Fruit fly (Drosophila melanogaster) whole organism, prepupa: ENCODE results near the gene phu.

ENCODE experiments used
- CG10669 ChIP-seq: fragments of 200-800 bp; sonication (Bioruptor generic); optimal IDR thresholded peaks from 3 replicates; lab custom pipeline; 2018; ENCODE audit warnings: missing biosample characterization, mild to moderate bottlenecking, missing genetic modification characterization, moderate library complexity
- CG11294 ChIP-seq: fragments of 200-800 bp; sonication (Bioruptor generic); IDR thresholded peaks from 2 replicates; pipeline ENCODE4 v1.3.6; 2022; ENCODE audit warnings: missing biosample characterization, missing genetic modification characterization
- CG11762 ChIP-seq: fragments of 200-800 bp; sonication (Bioruptor generic); optimal IDR thresholded peaks from 3 replicates; lab custom pipeline; 2016; ENCODE audit warnings: missing biosample characterization, missing genetic modification characterization; ENCODE audit not compliant: insufficient read depth
- CG11902 ChIP-seq: fragments of 200-800 bp; sonication (Bioruptor generic); optimal IDR thresholded peaks from 3 replicates; lab custom pipeline; 2016; ENCODE audit warnings: missing biosample characterization, missing genetic modification characterization
- CG15336 ChIP-seq: fragments of 200-800 bp; sonication (Bioruptor generic); IDR thresholded peaks from 2 replicates; pipeline ENCODE4 v1.3.6; 2022; ENCODE audit warnings: missing biosample characterization, missing genetic modification characterization
- CG1621 ChIP-seq: fragments of 200-800 bp; sonication (Bioruptor generic); optimal IDR thresholded peaks from 3 replicates; lab custom pipeline; 2018; ENCODE audit warnings: missing biosample characterization, mild to moderate bottlenecking, missing genetic modification characterization
- CG16779 ChIP-seq: fragments of 200-800 bp; sonication (Bioruptor generic); optimal IDR thresholded peaks from 3 replicates; lab custom pipeline; 2017; ENCODE audit warnings: missing biosample characterization, mild to moderate bottlenecking, missing genetic modification characterization
- CG3032 ChIP-seq: fragments of 200-800 bp; optimal IDR thresholded peaks from 2 replicates; lab custom pipeline; 2019; ENCODE audit warnings: missing biosample characterization, mild to moderate bottlenecking, missing genetic modification characterization, moderate library complexity
- CG31627 ChIP-seq: fragments of 200-800 bp; sonication (Bioruptor generic); optimal IDR thresholded peaks from 3 replicates; lab custom pipeline; 2016; ENCODE audit warnings: missing biosample characterization, missing genetic modification characterization
- CG32006 ChIP-seq: fragments of 200-800 bp; sonication (Bioruptor generic); optimal IDR thresholded peaks from 3 replicates; lab custom pipeline; 2017; ENCODE audit warnings: missing biosample characterization, mild to moderate bottlenecking, missing genetic modification characterization
- CG34406 ChIP-seq: fragments of 200-800 bp; sonication (Bioruptor generic); optimal IDR thresholded peaks from 3 replicates; lab custom pipeline; 2016; ENCODE audit warnings: missing biosample characterization, missing genetic modification characterization
- CG3919 ChIP-seq: fragments of 200-800 bp; sonication (Bioruptor generic); optimal IDR thresholded peaks from 3 replicates; lab custom pipeline; 2016; ENCODE audit warnings: missing biosample characterization, missing genetic modification characterization
- CG4318 ChIP-seq: fragments of 200-800 bp; sonication (Bioruptor generic); optimal IDR thresholded peaks from 3 replicates; lab custom pipeline; 2017; ENCODE audit warnings: missing biosample characterization, mild to moderate bottlenecking, missing genetic modification characterization
- CG6163 ChIP-seq: fragments of 200-800 bp; sonication (Bioruptor generic); IDR thresholded peaks from 3 replicates; pipeline ENCODE4 v1.3.6; 2022; ENCODE audit warnings: missing biosample characterization, missing genetic modification characterization
- CG6276 ChIP-seq: fragments of 200-800 bp; sonication (Bioruptor generic); optimal IDR thresholded peaks from 2 replicates; lab custom pipeline; 2017; ENCODE audit warnings: missing biosample characterization, mild to moderate bottlenecking, missing genetic modification characterization
- CG6792 ChIP-seq: fragments of 200-800 bp; sonication (Bioruptor generic); optimal IDR thresholded peaks from 3 replicates; lab custom pipeline; 2016; ENCODE audit warnings: missing biosample characterization, missing genetic modification characterization
- CG6808 ChIP-seq: fragments of 200-800 bp; sonication (Bioruptor generic); optimal IDR thresholded peaks from 3 replicates; lab custom pipeline; 2017; ENCODE audit warnings: missing biosample characterization, missing genetic modification characterization, mild to moderate bottlenecking, moderate library complexity, missing genetic modification reagents
- CG7368 ChIP-seq: fragments of 200-800 bp; sonication (Bioruptor generic); optimal IDR thresholded peaks from 3 replicates; lab custom pipeline; 2016; ENCODE audit warnings: missing biosample characterization, missing genetic modification characterization
- CG8119 ChIP-seq: fragments of 200-800 bp; sonication (Bioruptor generic); IDR thresholded peaks from 3 replicates; pipeline ENCODE4 v1.3.6; 2022; ENCODE audit warnings: missing biosample characterization, missing genetic modification characterization
- CG8632 ChIP-seq: fragments of 200-800 bp; sonication (Bioruptor generic); optimal IDR thresholded peaks from 3 replicates; lab custom pipeline; 2016; ENCODE audit warnings: missing biosample characterization, missing genetic modification characterization
- Eip75B ChIP-seq: fragments of 200-800 bp; sonication (Bioruptor generic); optimal IDR thresholded peaks from 3 replicates; lab custom pipeline; 2016; ENCODE audit warnings: missing biosample characterization, missing genetic modification characterization
- Eip93F ChIP-seq: fragments of 200-800 bp; sonication (Bioruptor generic); optimal IDR thresholded peaks from 2 replicates; lab custom pipeline; 2016; ENCODE audit warnings: missing biosample characterization, mild to moderate bottlenecking, missing genetic modification characterization
- Ets96B ChIP-seq: fragments of 200-800 bp; optimal IDR thresholded peaks from 2 replicates; lab custom pipeline; 2019; ENCODE audit warnings: missing biosample characterization, mild to moderate bottlenecking, missing genetic modification characterization, moderate library complexity
- Gug ChIP-seq: fragments of 200-800 bp; sonication (Bioruptor generic); IDR thresholded peaks from 2 replicates; pipeline ENCODE4 v1.3.6; 2022; ENCODE audit warnings: missing biosample characterization, missing genetic modification characterization
- Hr39 ChIP-seq: fragments of 200-800 bp; sonication (Bioruptor generic); optimal IDR thresholded peaks from 2 replicates; lab custom pipeline; 2016; ENCODE audit warnings: missing biosample characterization, missing genetic modification characterization
- Hr4 ChIP-seq: fragments of 200-800 bp; sonication (Bioruptor generic); optimal IDR thresholded peaks from 3 replicates; lab custom pipeline; 2016; ENCODE audit warnings: missing biosample characterization, missing genetic modification characterization
- Lpt ChIP-seq: fragments of 200-800 bp; sonication (Bioruptor generic); optimal IDR thresholded peaks from 3 replicates; lab custom pipeline; 2016; ENCODE audit warnings: missing biosample characterization, missing genetic modification characterization
- Met ChIP-seq: fragments of 200-800 bp; sonication (Bioruptor generic); optimal IDR thresholded peaks from 3 replicates; lab custom pipeline; 2016; ENCODE audit warnings: missing biosample characterization, missing genetic modification characterization
- Smox ChIP-seq: fragments of 200-800 bp; sonication (Bioruptor generic); optimal IDR thresholded peaks from 3 replicates; lab custom pipeline; 2016; ENCODE audit warnings: missing biosample characterization, missing genetic modification characterization
- Sox102F ChIP-seq: fragments of 200-800 bp; sonication (Bioruptor generic); optimal IDR thresholded peaks from 2 replicates; lab custom pipeline; 2016; ENCODE audit warnings: missing biosample characterization, mild to moderate bottlenecking, missing genetic modification characterization
- Sox14 ChIP-seq: fragments of 200-800 bp; sonication (Bioruptor generic); optimal IDR thresholded peaks from 3 replicates; lab custom pipeline; 2016; ENCODE audit warnings: missing biosample characterization, missing genetic modification characterization
- acj6 ChIP-seq: fragments of 200-800 bp; sonication (Bioruptor generic); optimal IDR thresholded peaks from 3 replicates; lab custom pipeline; 2016; ENCODE audit warnings: missing biosample characterization, missing genetic modification characterization
- cyc ChIP-seq: fragments of 200-800 bp; sonication (Bioruptor generic); optimal IDR thresholded peaks from 3 replicates; lab custom pipeline; 2016; ENCODE audit warnings: missing biosample characterization, missing genetic modification characterization
- dac ChIP-seq: fragments of 200-800 bp; sonication (Bioruptor generic); optimal IDR thresholded peaks from 2 replicates; lab custom pipeline; 2017; ENCODE audit warnings: missing biosample characterization, mild to moderate bottlenecking, missing genetic modification characterization
- esn ChIP-seq: fragments of 200-800 bp; sonication (Bioruptor generic); optimal IDR thresholded peaks from 2 replicates; lab custom pipeline; 2016; ENCODE audit warnings: missing biosample characterization, mild to moderate bottlenecking, missing genetic modification characterization, moderate library complexity
- net ChIP-seq: fragments of 200-800 bp; sonication (Bioruptor generic); optimal IDR thresholded peaks from 3 replicates; lab custom pipeline; 2016; ENCODE audit warnings: missing biosample characterization, missing genetic modification characterization
- pdm3 ChIP-seq: fragments of 200-800 bp; sonication (Bioruptor generic); optimal IDR thresholded peaks from 3 replicates; lab custom pipeline; 2016; ENCODE audit warnings: missing biosample characterization, missing genetic modification characterization
- salr ChIP-seq, 2 experiments: fragments of 200-800 bp; sonication (Bioruptor generic); optimal IDR thresholded peaks; 3 replicates each; lab custom pipeline; 2016 to 2018; ENCODE audit warnings: missing biosample characterization in 2 of 2, missing genetic modification characterization in 2 of 2, mild to moderate bottlenecking in 1 of 2
- spab ChIP-seq: fragments of 200-800 bp; sonication (Bioruptor generic); optimal IDR thresholded peaks from 2 replicates; lab custom pipeline; 2017; ENCODE audit warnings: missing biosample characterization, mild to moderate bottlenecking, missing genetic modification characterization, missing genetic modification reagents
- ss ChIP-seq, 2 experiments: fragments of 200-800 bp; sonication (Bioruptor generic); optimal IDR thresholded peaks; 2 replicates in 1 of 2; 3 replicates in 1 of 2; lab custom pipeline; 2017 to 2018; ENCODE audit warnings: mild to moderate bottlenecking in 2 of 2, missing biosample characterization in 2 of 2, missing genetic modification characterization in 2 of 2, moderate library complexity in 1 of 2
- topi ChIP-seq: fragments of 200-800 bp; sonication (Bioruptor generic); optimal IDR thresholded peaks from 3 replicates; lab custom pipeline; 2016; ENCODE audit warnings: missing biosample characterization, missing genetic modification characterization
- vri ChIP-seq: fragments of 200-800 bp; sonication (Bioruptor generic); optimal IDR thresholded peaks from 3 replicates; lab custom pipeline; 2016; ENCODE audit warnings: missing biosample characterization, mild to moderate bottlenecking, missing genetic modification characterization

phu gene

dm6 chr3R:9491065-9491567 lies 3.5 kb upstream of the phu start (continued):
- TF ChIP-seq Ets96B (no peak), Hr4 (no peak), Hr39 (GFP tag; lab: Kevin White, UChicago) (no peak), Sox102F (GFP tag; lab: Kevin White, UChicago) (no peak), CG11902 (GFP tag; lab: Kevin White, UChicago) (no peak), CG11294 (GFP tag; lab: Robert Waterston, UW) (no peak), CG6808 (GFP tag; lab: Kevin White, UChicago) (no peak), dac (GFP tag; lab: Kevin White, UChicago) (no peak), salr (GFP tag; optimal IDR thresholded peaks at IDR 0.05; lab: Kevin White, UChicago) (no peak), Eip75B (GFP tag; lab: Kevin White, UChicago) (no peak)

dm6 chr3R:9492100-9492499 lies 2.5 kb upstream of the phu start:
- TF ChIP-seq CG6276 (GFP tag; lab: Kevin White, UChicago) = no peak
- TF ChIP-seq Sox102F (GFP tag; lab: Kevin White, UChicago) = no peak
- no peak for TF ChIP-seq Met
- TF ChIP-seq CG31627 (GFP tag; lab: Kevin White, UChicago) = no peak
- no peak for TF ChIP-seq CG3919 (GFP tag; lab: Kevin White, UChicago)
- no peak for TF ChIP-seq esn
- no peak for TF ChIP-seq CG7368 (GFP tag; lab: Kevin White, UChicago)
- TF ChIP-seq CG11902 (GFP tag; lab: Kevin White, UChicago) = no peak
- TF ChIP-seq spab (GFP tag; lab: Kevin White, UChicago) = no peak
- TF ChIP-seq Hr4 = no peak
- no peak for TF ChIP-seq acj6 (GFP tag; lab: Kevin White, UChicago)
- no peak for TF ChIP-seq pdm3 (GFP tag; lab: Kevin White, UChicago)

DNA sequence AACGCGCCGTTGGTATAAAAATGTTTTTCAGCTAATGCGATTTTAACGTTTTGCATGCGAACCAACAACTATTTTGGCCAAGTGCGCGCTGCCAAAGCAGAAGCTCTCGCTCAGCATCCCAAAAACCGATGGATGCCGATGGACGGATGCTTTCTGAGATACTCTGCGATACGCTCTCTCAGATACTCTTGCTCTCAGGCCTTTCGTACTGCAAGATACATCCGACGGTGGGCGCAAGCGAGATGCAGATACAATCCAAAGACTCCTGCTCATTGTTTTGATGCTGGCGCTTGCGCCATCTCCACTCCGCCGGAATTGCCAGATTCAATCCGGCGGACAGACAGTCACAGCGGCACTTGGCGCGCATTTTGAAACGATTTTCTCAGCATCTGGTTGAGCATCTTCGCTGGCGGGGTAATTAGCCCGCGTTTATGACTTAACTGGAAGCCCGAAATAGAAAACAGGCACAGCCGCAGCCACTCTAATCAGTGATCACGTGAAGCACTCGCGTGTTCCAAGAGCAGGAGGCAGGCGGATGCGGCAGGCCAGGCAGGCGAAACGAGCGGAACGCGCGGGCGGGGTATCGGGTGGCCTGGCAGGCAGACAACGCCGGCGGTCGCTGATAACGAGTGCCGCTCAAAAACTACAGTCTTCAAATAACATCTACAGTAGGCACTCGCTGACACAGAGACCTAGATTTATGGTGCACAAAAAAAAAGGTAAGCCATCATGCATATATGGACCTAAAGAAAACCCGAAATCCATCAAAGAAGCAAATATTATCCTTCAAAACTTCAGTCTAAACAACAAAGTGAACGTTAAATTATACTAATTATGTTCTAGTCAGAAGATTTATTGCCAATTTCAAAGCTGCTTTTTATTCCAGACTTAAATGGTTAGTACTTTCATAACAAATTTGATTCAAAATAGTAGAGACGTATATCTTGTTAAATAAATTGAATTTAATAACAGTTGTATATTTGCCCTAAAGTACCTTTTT lies 674 bp upstream of the phu start, which contains the start of gene CG16779:
CG16779 (minus strand) TSS at position 51 of the 1,000 bp plus-strand sequence.
- TF ChIP-seq CG8632 (GFP tag; lab: Kevin White, UChicago) (no peak), Lpt (GFP tag; lab: Kevin White, UChicago) (no peak), CG15336 (no peak), CG6808 (GFP tag; lab: Kevin White, UChicago) (no peak), CG10669 (peak; percentile 39), salr (GFP tag; optimal IDR thresholded peaks at IDR 0.05; lab: Kevin White, UChicago) (no peak), CG34406 (GFP tag; lab: Kevin White, UChicago) (no peak), Ets96B (peak; percentile 28), Sox102F (GFP tag; lab: Kevin White, UChicago) (peak; percentile 46), CG4318 (GFP tag; lab: Kevin White, UChicago) (peak; percentile 2), esn (peak; percentile 53), CG6792 (GFP tag; lab: Kevin White, UChicago) (peak; percentile 29), net (GFP tag; lab: Kevin White, UChicago) (peak; percentile 2), CG11902 (GFP tag; lab: Kevin White, UChicago) (no peak), CG16779 (tag; lab: Kevin White, UChicago) (no peak), Hr4 (peak; percentile 27), Smox (GFP tag; lab: Kevin White, UChicago) (peak; percentile 48), CG1621 (tag; lab: Kevin White, UChicago) (peak; percentile 52), CG32006 (GFP tag; lab: Kevin White, UChicago) (peak; percentile 67), CG3032 (tag; lab: Kevin White, UChicago) (peak; percentile 15), CG3919 (GFP tag; lab: Kevin White, UChicago) (no peak), vri (no peak), CG11762 (GFP tag; lab: Kevin White, UChicago) (no peak), pdm3 (GFP tag; lab: Kevin White, UChicago) (peak; percentile 30), CG31627 (GFP tag; lab: Kevin White, UChicago) (peak; percentile 38), Eip93F (GFP tag; lab: Kevin White, UChicago) (no peak), CG11294 (GFP tag; lab: Robert Waterston, UW) (no peak), CG7368 (GFP tag; lab: Kevin White, UChicago) (no peak), CG6163 (GFP tag; lab: Robert Waterston, UW) (no peak), Gug (GFP tag; lab: Robert Waterston, UW) (no peak), topi (GFP tag; lab: Kevin White, UChicago) (peak; percentile 7), acj6 (GFP tag; lab: Kevin White, UChicago) (peak; percentile 30), ss (GFP tag; optimal IDR thresholded peaks at IDR 0.05; lab: Kevin White, UChicago) (peak in 1 of 2 experiments; percentile 4), CG8119 (no peak), cyc (GFP tag; lab: Kevin White, UChicago) (no peak), Hr39 (GFP tag; lab: Kevin White, UChicago) (peak; percentile 39), Met (peak; percentile 40), Sox14 (GFP tag; lab: Kevin White, UChicago) (peak; percentile 14)
